Worm (Caenorhabditis elegans): ENCODE measurements around the gene T04B2.7.

T04B2.7 gene

DNA sequence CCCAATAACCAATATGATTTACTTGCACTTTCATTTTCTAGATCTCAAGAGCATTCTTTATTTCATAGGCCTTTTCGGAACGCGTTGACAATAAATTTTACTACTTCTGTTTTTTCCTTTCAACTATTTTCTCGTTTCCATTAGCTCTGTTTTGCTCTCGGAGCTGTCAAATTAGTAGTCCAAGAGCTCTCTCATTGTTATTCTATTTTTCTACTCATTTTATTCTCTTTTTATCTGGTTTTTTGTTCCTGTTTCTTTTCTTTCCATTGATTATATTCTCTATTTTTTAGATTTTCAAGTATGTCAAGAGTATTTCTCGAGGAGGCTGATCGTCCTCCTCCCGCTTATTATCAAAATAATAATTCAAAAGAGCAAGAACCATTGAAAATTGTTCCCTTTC lies 8.9 kb downstream of the T04B2.7 start, which contains the start of gene T04B2.3:
T04B2.3 (plus strand) TSS at position 301 of the 400 bp plus-strand sequence.
- TF ChIP-seq akir-1 (GFP tag; optimal IDR thresholded peaks at IDR 0.05) (no peak), ztf-26 (tag; optimal IDR thresholded peaks at IDR 0.05) (no peak), egl-44 (GFP tag; IDR thresholded peaks at IDR 0.05) (no peak), nhr-80 (tag; optimal IDR thresholded peaks at IDR 0.05) (no peak), zim-3 (tag; optimal IDR thresholded peaks at IDR 0.05) (no peak), unc-62 (GFP tag; optimal IDR thresholded peaks at IDR 0.05) (no peak), F55B11.4 (tag; optimal IDR thresholded peaks at IDR 0.05; ENCODE audit: borderline replicate concordance, insufficient read depth) (no peak), ZK185.1 (tag; optimal IDR thresholded peaks at IDR 0.05; ENCODE audit: poor library complexity, severe bottlenecking) (no peak), hlh-26 (GFP tag; conservative IDR thresholded peaks at IDR 0.05) (no peak), F33H1.4 (GFP tag; IDR thresholded peaks at IDR 0.05) (no peak)

DNA sequence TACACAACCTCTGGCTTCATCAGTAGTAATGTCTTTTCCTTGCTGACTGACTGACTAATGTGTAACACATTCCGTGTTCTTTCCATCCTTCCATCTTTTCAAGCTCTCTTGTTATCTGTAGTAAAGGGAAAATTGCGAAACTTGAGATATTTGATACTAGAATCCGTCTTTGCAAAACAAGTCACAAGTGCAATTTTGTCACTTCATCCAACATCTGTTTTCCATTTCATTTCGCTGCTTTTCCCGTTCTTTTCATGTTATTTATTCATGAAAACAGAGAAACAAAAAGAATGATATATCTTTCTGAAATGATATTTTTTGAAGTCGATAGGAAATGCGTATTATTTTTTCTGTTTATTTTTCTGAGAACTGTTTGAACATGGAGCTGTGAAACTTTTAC lies 10.0 kb downstream of the T04B2.7 start:
- no peak for TF ChIP-seq K11D2.4 (GFP tag; IDR thresholded peaks at IDR 0.05)
- TF ChIP-seq Y79H2A.3 (GFP tag; conservative IDR thresholded peaks at IDR 0.05): no peak
- TF ChIP-seq madf-10 (tag; optimal IDR thresholded peaks at IDR 0.05): no peak
- no peak for TF ChIP-seq lir-1 (GFP tag; conservative IDR thresholded peaks at IDR 0.05)
- no peak for TF ChIP-seq hsf-1 (GFP tag; IDR thresholded peaks at IDR 0.05)
- no peak for TF ChIP-seq Y53F4B.3 (GFP tag; IDR thresholded peaks at IDR 0.05)
- no peak for TF ChIP-seq aptf-2 (GFP tag; conservative IDR thresholded peaks at IDR 0.05)
- no peak for TF ChIP-seq egl-44 (GFP tag; IDR thresholded peaks at IDR 0.05)
- no peak for TF ChIP-seq ztf-25 (GFP tag; IDR thresholded peaks at IDR 0.05)
- TF ChIP-seq gei-17 (GFP tag; optimal IDR thresholded peaks at IDR 0.05): no peak

DNA sequence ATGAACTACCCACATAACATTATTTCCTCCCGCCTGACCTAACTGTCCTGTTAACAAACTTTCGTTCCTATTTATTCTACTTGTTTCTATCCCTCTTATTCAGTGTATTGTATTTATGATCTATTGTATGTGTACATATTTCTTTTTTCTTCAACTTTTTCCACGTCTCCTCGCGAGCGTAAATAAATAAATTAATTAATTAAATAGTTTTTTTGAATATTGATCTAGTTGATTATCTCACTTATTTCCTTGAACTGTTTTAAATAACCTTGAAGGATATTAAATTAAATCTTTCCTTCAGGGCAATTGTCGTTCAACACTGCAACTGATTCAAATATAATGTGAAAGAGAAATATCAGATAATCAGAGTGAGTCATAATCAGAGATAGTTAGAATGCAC lies 13.2 kb downstream of the T04B2.7 start, which contains the start of gene frk-1:
frk-1 (plus strand) TSS at position 301 of the 400 bp plus-strand sequence.
- TF ChIP-seq B0336.3 (GFP tag; IDR thresholded peaks at IDR 0.05) (no peak), zfh-2 (GFP tag; conservative IDR thresholded peaks at IDR 0.05) (no peak), lin-40 (tag; optimal IDR thresholded peaks at IDR 0.05) (no peak), pha-4 (tag; optimal IDR thresholded peaks at IDR 0.05) (no peak), unc-130 (GFP tag; optimal IDR thresholded peaks at IDR 0.05) (no peak), hmg-1.2 (GFP tag; IDR thresholded peaks at IDR 0.05) (no peak), lag-1 (GFP tag; IDR thresholded peaks at IDR 0.05) (no peak), egl-44 (GFP tag; IDR thresholded peaks at IDR 0.05) (no peak), ekl-4 (GFP tag; IDR thresholded peaks at IDR 0.05) (no peak), F22D6.2 (tag; optimal IDR thresholded peaks at IDR 0.05) (no peak), F33H1.4 (GFP tag; IDR thresholded peaks at IDR 0.05) (no peak), chd-7 (tag; optimal IDR thresholded peaks at IDR 0.05) (no peak), mel-28 (tag; optimal IDR thresholded peaks at IDR 0.05; ENCODE audit: borderline replicate concordance) (no peak), ceh-79 (tag; optimal IDR thresholded peaks at IDR 0.05) (no peak), ama-1 (optimal IDR thresholded peaks at IDR 0.05) (no peak), ama-1 (GFP tag; optimal IDR thresholded peaks at IDR 0.05) (no peak), snpc-3.4 (tag; optimal IDR thresholded peaks at IDR 0.05) (no peak), D2030.7 (GFP tag; IDR thresholded peaks at IDR 0.05) (no peak), T26A5.8 (tag; optimal IDR thresholded peaks at IDR 0.05) (no peak), F37B4.10 (GFP tag; IDR thresholded peaks at IDR 0.05) (no peak)

DNA sequence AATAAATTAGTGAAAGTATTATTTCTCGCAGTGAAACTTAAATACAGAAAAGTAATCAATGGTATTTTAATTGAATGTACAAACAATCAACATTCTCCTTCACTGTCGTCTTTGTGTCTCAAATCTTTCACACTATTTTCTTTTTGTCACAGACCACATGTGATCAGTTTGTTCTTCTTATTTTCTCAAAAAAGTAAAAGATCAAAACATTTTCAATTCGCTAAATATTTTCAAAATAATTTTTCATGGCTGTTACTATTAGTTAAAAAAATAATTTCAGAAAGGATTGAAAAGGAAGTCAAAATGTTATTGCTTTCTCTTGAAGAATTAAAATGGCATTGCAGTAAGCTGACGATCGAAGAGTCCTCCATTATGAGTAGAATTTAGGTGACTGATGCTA lies 15.2 kb downstream of the T04B2.7 start, which contains the start of gene dhs-31:
dhs-31 (minus strand) TSS at position 101 of the 400 bp plus-strand sequence.
- TF ChIP-seq B0035.1 (tag; optimal IDR thresholded peaks at IDR 0.05): no peak
